Fruit fly (Drosophila melanogaster) S2 (cell line): Measurements from ENCODE around the gene Cyp9f3.

Experiments used
- CG8478 ChIP-seq: fragments of >200 bp; optimal IDR thresholded peaks from 2 replicates; lab custom pipeline; 2018
- CTCF ChIP-seq, 2 experiments: fragments of >200 bp; optimal IDR thresholded peaks; 2 replicates each; lab custom pipeline; 2018

Cyp9f3 gene

DNA sequence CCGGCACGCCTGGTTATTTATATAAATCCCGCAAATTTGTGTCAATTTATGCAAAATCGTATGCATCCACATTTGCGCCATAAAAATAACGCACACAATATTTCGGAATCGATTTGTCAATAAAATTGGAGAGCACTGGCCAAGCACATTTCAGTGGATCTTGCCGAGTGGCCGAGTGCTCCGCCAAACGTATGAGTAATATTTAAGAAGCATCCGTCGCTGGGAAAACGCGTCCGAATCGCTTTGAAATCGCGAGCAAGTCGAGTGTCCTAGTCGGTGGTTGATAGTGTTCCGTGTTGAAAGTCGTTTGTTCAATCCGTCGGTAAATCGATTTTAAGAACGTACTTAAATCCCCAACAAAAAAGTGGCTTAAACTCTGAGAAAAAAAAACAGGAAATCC lies 11.8 kb downstream of the Cyp9f3 start, which contains the start of gene CG33098:
CG33098 (plus strand) TSS at position 224 of the 400 bp plus-strand sequence.
- TF ChIP-seq CTCF (optimal IDR thresholded peaks at IDR 0.05; lab: Kevin White, UChicago) (no peak), CG8478 (lab: Kevin White, UChicago) (no peak)

DNA sequence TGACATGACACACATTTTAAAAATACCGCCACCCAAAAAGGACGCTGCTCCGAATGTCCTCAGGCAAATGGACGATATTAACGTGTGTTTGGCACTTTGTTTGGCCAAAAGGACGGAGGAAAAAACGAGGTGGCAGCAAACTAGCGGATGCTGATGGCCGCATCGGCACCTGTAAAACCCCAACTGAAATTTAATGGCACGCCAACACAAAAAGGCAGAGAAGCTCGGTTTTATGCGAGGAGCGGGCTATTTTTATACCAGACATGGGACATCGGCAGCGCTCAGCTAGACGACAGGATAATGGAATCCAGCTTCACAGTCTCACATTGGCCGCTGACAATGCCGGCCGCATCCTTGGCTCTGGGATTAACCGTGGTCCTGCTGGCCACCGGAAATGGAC lies 12.8 kb downstream of the Cyp9f3 start, which contains the start of gene Sol1:
Sol1 (plus strand) TSS at position 301 of the 400 bp plus-strand sequence.
- no peak for TF ChIP-seq CTCF (optimal IDR thresholded peaks at IDR 0.05; lab: Kevin White, UChicago)
- no peak for TF ChIP-seq CG8478 (lab: Kevin White, UChicago)

DNA sequence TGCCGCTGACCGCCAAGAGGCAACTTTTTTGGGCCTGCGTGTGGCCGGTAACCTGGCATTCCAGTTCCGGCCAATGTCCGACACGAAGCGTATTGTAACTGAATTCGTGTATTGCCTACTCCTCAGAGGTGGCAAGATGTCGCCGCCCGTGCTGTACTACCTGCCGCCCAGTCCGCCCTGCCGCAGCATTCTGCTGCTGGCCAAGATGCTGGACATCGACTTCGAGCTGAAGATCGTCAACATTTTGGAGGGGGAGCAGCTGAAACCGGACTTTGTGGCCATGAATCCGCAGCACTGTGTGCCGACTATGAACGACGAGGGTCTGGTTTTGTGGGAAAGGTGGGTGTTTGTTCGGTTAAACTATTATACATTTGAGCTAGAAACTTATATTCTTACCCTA lies 14.5 kb downstream of the Cyp9f3 start:
- TF ChIP-seq CG8478 (lab: Kevin White, UChicago) (no peak), CTCF (optimal IDR thresholded peaks at IDR 0.05; lab: Kevin White, UChicago) (no peak)

DNA sequence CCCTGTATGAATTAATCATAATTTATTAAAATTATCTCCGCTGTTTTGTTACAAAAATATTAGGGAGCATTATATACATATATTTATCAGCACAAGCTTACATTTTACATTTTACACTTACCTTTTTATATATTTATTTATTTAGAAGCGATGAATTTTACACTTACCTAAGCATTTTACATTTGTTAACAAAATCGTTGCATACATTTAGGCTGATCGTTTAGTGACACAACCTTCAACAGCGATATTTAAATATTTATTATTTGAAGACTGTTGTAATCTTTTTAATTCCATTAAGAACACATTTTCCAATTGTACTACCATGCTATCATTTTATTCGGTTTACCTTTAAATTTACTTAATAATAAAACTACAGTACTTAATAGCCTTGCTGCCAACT lies 14.9 kb downstream of the Cyp9f3 start:
- TF ChIP-seq CG8478 (lab: Kevin White, UChicago) (no peak), CTCF (optimal IDR thresholded peaks at IDR 0.05; lab: Kevin White, UChicago) (peak in 1 of 2 experiments; percentile 29)

DNA sequence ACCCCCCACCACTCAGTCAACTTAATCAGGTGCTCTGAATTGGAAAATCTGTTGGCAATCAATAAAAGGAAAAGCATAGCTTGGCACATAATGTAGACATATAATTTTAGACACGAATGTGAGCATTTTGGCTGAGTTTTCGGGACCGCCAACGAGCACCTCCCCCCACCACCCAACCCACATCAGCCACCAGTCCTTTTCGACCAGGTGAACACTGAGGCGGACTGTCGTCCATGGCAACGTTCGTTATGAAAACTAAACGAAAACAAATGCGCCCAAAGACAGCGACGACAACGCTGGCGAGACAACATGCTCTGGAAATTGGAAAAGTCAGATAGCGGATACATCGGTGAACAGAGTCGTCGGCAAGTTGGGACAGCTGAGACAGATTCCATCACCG lies 15.7 kb downstream of the Cyp9f3 start, which contains the start of gene GstD11:
GstD11 (plus strand) TSS at position 301 of the 400 bp plus-strand sequence.
- TF ChIP-seq CTCF (optimal IDR thresholded peaks at IDR 0.05; lab: Kevin White, UChicago) (no peak), CG8478 (lab: Kevin White, UChicago) (no peak)

DNA sequence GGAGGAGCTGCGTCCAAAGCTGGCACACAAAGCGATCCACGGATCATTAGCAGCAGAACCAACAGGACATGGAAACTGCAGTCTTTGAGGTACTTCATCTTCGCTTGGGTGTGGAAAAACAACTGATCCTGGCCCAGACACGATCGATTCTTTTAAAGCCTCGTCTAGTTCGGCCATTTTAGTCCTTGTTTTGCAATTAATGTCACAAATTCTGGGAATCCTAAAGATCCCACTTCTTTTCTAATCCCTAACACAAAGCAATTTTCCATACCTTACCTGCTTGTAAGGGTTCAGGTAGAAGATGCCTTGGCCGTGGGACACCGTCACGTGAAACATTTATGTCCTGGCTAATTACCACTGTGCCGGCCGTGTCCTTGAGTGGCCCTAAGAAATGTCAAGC lies 16.2 kb downstream of the Cyp9f3 start, which contains the start of gene CG10035:
CG10035 (minus strand) TSS at position 129 of the 400 bp plus-strand sequence.
- TF ChIP-seq CTCF (optimal IDR thresholded peaks at IDR 0.05; lab: Kevin White, UChicago) (no peak), CG8478 (lab: Kevin White, UChicago) (no peak)

DNA sequence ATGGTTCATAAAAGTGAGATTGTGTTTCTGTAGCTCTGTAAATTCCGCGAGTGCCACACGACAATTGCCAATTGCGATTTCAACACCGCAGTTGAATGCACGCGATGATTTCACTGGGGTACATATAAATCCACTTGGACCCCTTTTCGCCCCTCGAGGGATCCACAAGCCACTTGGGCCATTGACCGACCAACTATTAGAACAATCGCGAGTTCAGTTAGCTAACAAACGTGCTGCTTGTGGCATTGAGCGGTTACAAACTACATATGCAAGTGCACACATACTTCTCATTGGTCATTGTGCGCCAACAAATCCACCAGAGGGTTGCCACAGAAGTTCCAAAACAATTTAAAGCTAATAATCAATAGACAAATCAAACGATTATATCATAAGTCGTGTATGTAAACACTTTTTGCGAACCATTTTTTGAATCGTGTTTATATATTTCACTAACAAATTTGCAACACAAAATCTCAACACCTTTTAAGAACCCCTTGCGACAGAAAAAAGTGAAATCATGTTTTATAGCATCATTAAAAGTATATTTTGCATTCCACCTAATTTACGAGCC lies 17.5 kb downstream of the Cyp9f3 start:
- TF ChIP-seq CG8478 (lab: Kevin White, UChicago) (no peak), CTCF (optimal IDR thresholded peaks at IDR 0.05; lab: Kevin White, UChicago) (no peak)

DNA sequence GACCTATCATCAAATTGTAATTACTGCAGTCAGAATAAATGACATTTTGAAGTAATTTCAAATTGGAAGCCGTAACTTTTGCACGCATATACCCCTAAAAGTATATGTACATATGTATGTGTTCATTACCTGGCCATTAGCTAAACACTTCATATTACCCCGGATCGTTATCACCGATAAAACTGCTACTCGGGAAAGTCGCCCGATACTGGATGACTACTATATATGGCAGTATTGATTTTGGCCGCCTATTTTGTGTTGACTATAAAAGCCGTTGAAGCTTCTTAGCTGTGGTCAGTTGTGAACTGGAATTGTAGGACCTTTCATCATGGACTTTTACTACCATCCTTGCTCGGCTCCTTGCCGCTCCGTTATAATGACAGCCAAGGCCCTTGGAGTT lies 19.0 kb downstream of the Cyp9f3 start, which contains the start of gene GstD8:
GstD8 (plus strand) TSS at position 301 of the 400 bp plus-strand sequence.
- TF ChIP-seq CTCF (optimal IDR thresholded peaks at IDR 0.05; lab: Kevin White, UChicago) (no peak), CG8478 (lab: Kevin White, UChicago) (no peak)

DNA sequence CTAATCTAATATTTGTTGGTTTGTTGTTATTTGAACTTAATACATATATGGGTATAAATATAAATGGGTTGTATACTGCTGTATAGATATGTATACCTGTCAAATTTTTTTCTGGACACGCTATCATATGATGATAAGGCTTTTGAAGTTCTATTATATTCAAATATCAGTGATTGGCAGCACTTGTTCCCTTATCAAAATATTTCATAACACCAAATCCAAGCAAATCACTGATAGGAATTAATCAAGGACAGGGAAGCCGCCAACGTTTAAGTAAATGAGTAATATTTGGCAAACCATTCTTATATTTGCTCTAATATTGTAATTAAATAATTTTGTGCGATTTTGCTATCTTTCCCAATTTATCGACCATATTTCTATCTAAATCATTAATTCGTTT lies 19.5 kb downstream of the Cyp9f3 start:
- TF ChIP-seq CTCF (optimal IDR thresholded peaks at IDR 0.05; lab: Kevin White, UChicago) (no peak), CG8478 (lab: Kevin White, UChicago) (no peak)

DNA sequence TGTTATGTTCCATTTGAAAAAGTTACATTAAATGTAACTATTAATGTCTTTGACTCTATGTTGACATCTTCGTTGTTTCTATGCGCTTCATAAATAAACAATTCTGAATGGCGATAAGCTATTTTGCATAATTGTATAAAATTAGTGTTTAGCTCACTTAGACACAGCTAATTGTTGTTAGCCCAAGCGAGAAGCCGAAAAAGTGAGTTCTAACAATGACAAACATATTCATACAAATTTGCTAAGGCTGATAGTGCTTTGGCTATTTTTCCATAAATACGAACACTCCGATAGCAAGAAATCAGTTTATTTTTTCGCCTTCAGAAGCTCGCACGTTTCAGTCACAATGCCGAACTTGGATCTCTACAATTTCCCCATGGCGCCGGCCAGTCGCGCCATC lies 20.5 kb downstream of the Cyp9f3 start, which contains the start of gene GstD7:
GstD7 (plus strand) TSS at position 301 of the 400 bp plus-strand sequence.
- TF ChIP-seq CG8478 (lab: Kevin White, UChicago) (no peak), CTCF (optimal IDR thresholded peaks at IDR 0.05; lab: Kevin White, UChicago) (no peak)

DNA sequence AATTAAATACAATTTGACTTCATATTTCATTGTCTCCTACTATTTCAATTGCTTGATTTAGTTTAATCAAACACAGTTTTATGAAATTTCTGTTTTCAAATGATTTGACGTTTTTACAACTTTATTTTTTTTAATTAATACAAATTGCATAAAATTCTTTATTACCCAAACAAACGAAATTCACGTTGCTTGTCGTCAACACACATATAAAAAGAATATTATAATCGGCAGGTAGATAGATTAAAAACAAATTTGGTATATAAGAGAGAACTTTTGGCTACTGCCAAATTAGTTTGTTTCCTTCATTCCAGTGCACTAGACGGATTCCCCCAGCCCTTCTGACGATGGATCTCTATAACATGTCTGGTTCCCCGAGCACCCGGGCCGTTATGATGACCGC lies 21.9 kb downstream of the Cyp9f3 start, which contains the start of gene GstD6:
GstD6 (plus strand) TSS at position 301 of the 400 bp plus-strand sequence.
- TF ChIP-seq CTCF (optimal IDR thresholded peaks at IDR 0.05; lab: Kevin White, UChicago) (no peak), CG8478 (lab: Kevin White, UChicago) (no peak)

DNA sequence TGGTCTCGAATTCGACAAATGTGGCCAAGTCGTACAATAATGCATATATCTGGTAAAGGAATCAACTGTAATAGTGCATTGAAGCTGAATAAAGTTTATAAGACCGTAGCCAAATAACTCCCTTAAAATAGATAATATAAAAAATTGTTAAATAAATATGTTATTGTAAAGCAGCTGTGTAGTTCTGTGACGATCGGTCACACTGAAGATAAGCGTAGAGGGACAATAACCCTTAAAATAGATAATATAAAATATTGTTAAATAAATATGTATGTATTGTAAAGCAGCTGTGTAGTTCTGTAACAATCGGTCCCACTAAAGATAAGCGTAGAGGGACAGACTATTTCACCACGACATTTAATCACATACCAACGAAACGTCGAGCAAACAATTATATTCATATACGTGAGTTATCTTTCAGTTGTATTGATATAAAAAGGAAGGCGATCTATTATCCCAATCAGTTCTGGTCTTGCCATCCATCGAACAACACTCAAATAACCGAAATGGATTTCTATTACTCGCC lies 23.4 kb downstream of the Cyp9f3 start, which contains the start of gene GstD5:
GstD5 (plus strand) TSS at position 476 of the 526 bp plus-strand sequence.
- TF ChIP-seq CTCF (optimal IDR thresholded peaks at IDR 0.05; lab: Kevin White, UChicago) (no peak), CG8478 (lab: Kevin White, UChicago) (no peak)

DNA sequence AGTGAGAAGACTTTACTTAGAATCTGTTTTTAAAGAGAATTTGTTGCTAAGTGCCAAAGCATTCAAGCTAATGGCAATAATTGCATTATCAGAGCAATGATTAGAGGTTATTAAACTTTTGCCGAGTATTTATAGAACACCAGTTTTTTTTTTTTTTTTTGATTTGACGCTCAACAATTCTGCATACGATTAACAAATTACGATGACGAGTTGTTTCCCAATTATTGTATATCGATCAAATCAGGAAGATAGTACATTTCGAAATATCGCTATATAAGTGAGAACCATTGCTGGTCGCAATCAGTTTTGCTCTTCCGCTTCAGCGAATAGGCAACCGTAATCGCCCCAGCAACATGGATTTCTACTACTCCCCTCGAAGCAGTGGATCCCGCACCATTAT lies 24.9 kb downstream of the Cyp9f3 start, which contains the start of gene GstD4:
GstD4 (plus strand) TSS at position 301 of the 400 bp plus-strand sequence.
- no peak for TF ChIP-seq CTCF (optimal IDR thresholded peaks at IDR 0.05; lab: Kevin White, UChicago)
- no peak for TF ChIP-seq CG8478 (lab: Kevin White, UChicago)

DNA sequence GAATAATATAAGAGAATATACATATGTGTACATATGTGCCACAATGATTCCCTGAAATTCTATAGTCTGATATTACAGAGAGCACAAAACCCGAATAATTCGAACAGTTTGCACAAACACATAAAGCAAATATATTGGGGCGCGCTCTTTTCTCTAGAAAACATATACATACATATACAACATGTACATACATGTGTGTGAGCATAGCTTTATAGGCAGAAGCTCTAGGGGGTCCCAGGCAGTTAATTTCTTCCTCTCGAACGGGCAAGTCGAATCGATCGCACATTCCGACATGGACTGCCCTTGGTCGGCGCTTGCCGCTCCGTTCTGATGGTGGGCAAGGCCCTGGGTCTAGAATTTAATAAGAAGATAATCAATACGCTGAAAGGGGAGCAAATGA lies 25.9 kb downstream of the Cyp9f3 start, which contains the start of gene GstD3:
GstD3 (plus strand) TSS at position 269 of the 400 bp plus-strand sequence.
- TF ChIP-seq CTCF (optimal IDR thresholded peaks at IDR 0.05; lab: Kevin White, UChicago): no peak
- no peak for TF ChIP-seq CG8478 (lab: Kevin White, UChicago)

DNA sequence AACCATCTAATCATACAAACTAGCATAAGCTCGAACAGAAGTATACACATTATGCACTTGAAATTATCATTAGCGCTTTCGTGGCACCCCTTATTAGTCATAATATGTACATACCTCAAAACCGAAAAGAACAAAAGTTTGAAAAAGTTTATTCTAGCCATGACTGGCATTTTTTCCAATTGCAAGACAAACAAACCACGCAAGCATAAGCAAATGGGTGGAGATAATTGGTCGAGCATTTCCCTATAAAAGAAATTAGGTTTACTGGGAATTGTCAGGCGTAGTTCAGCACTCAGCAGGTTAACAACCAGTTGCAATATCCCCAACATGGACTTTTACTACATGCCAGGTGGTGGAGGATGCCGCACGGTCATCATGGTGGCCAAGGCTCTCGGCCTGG lies 27.1 kb downstream of the Cyp9f3 start, which contains the start of gene GstD2:
GstD2 (plus strand) TSS at position 301 of the 400 bp plus-strand sequence.
- no peak for TF ChIP-seq CTCF (optimal IDR thresholded peaks at IDR 0.05; lab: Kevin White, UChicago)
- TF ChIP-seq CG8478 (lab: Kevin White, UChicago): no peak
